Fruit fly (Drosophila melanogaster): ENCODE results near the gene CG11786.

The CG11786 gene

DNA sequence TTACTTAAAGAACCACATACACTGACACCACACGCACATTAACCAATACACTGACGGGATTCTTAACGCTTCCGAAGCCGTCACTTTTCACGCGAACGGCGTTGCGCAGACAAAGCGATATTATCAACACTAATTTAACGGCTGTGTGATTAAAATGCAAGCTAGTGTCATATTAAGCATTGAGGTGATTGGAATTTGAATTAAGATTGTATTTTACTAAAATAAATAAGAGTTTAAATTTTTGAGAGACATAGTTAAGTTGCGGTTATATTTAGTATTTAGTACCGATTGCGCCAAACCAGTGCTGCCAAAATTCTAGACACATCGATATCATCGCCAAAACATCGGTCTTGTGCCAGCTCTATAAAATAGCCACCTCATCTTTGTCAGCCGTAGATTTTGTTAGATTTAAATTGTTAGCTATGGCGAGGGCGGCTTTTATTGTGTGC is 7.1 kb upstream of the CG11786 start, which contains the start of the genes Ythdf and bai:
Gene Ythdf, minus strand, starts transcription at position 222 of the 449 bp plus-strand sequence.
Gene bai, plus strand, starts transcription at position 347 of the 449 bp plus-strand sequence.
- TF ChIP-seq noc (tag; optimal IDR thresholded peaks at IDR 0.05), result no peak

dm6 chr3R:25044816-25045551 is 1.1 kb upstream of the CG11786 start, which contains the start of gene 5PtaseI:
5PtaseI (minus strand) TSS chr3R:25045151.
- no peak for TF ChIP-seq noc (tag; optimal IDR thresholded peaks at IDR 0.05)

dm6 chr3R:25047504-25047903 is 1.4 kb downstream of the CG11786 start, which contains the start of gene CG11790:
CG11790 (plus strand) TSS chr3R:25047706.
- no peak for TF ChIP-seq noc (tag; optimal IDR thresholded peaks at IDR 0.05)

DNA sequence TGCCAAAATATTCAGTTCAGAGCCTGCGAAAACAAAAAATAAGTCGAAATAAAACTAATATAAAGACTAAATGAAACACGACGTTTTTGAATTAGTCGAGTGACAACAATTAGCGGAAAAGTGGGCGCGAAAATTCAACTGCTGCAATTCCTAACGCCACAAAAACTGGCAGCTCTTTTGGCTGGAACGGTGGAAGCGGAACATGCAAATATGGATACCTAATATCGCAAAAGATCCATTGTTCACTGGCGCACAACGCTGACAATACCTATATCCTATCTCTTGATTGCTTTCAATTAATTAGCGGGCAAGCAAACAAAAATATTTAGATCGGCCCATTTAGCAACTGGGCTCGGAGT is 3.2 kb downstream of the CG11786 start, which contains the start of gene CG11791:
Gene CG11791, plus strand, starts transcription at position 234 of the 359 bp plus-strand sequence.
- TF ChIP-seq noc (tag; optimal IDR thresholded peaks at IDR 0.05), result no peak

DNA sequence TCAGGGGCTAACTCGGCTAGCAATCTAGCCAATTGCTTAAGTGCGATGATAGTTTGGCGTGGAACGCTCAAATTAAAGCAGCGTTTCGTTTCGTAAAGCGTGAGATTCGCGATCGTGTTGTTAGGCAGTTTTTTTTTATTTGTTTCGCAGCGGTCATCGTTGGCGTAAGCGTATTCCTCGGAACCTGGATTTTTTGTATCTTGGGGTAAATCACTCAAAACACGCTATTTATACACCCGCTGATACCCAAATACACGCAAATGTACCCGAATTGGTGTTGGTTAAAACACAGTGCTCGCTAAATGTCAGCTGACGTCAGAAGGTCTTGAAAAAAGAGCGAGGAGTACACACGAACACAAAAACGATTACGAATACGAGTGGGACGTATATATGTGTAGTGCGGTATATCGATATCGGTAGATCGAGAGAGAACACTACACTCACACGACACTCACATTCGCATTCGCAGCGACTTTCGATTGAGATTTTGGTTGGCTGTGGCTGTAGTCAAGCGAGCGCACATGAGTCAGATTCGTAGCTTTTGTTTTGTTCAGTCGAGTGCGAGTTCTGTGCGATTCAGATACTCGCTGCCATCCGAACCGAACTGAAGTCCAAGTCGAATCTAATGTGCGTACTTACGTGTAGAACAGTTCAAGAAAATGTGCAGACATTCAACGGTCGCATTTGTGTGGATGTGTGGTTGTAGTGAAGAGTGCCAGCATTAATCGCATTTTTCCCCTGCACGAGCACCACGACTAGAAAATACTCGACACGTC is 3.8 kb downstream of the CG11786 start:
- peak; percentile 58 for TF ChIP-seq noc (tag; optimal IDR thresholded peaks at IDR 0.05)

dm6 chr3R:25050649-25051048 is 4.5 kb downstream of the CG11786 start:
- no peak for TF ChIP-seq noc (tag; optimal IDR thresholded peaks at IDR 0.05)

dm6 chr3R:25051441-25052097 is 5.4 kb downstream of the CG11786 start:
- TF ChIP-seq noc (tag; optimal IDR thresholded peaks at IDR 0.05), result peak; percentile 46

dm6 chr3R:25054451-25055188 is 8.5 kb downstream of the CG11786 start, which contains the start of gene CG31109:
CG31109 (minus strand) TSS chr3R:25054653.
- TF ChIP-seq noc (tag; optimal IDR thresholded peaks at IDR 0.05), result peak; percentile 20

- TF ChIP-seq noc (tag; optimal IDR thresholded peaks at IDR 0.05), result no peak
These were observed 9.9 kb downstream of the CG11786 start, which contains the start of the genes CG31111 and stac for dm6 chr3R:25056016-25056415. CG31111 (minus strand) TSS chr3R:25056177. stac (plus strand) TSS chr3R:25056286.

dm6 chr3R:25056488-25057157 is 10.5 kb downstream of the CG11786 start:
- no peak for TF ChIP-seq noc (tag; optimal IDR thresholded peaks at IDR 0.05)

DNA sequence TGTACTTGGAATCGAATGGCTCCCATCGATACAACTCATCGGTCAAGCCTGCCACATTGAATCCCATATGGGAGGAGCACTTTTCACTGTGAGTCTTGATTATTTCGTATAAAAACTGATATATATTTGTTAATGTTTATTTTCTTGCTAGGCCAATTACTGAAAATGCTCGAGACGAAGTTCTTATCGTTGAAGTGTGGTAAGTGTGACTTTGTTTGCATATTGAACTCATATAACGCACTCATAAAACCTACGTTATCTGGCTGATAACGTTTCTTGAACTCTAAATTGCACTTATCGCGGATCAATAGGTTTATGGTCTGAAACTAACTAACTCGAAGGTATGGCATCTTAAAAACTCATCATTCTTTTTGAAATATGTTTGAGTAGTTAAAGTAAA is 14.3 kb downstream of the CG11786 start:
- TF ChIP-seq noc (tag; optimal IDR thresholded peaks at IDR 0.05), result no peak

- TF ChIP-seq noc (tag; optimal IDR thresholded peaks at IDR 0.05), result no peak
These were observed 19.1 kb downstream of the CG11786 start, which contains the start of the genes veli and PQBP1 for dm6 chr3R:25064907-25065841. veli (minus strand) TSS chr3R:25065591. PQBP1 (plus strand) TSS chr3R:25065791.

dm6 chr3R:25066856-25067255 is 20.7 kb downstream of the CG11786 start:
- TF ChIP-seq noc (tag; optimal IDR thresholded peaks at IDR 0.05), result no peak

Measured in whole organism, larva.